Worm (Caenorhabditis elegans): ENCODE measurements around the gene efn-4.

efn-4 gene

ce11 chrIV:606055-606454 is 47.0 kb downstream of the efn-4 start, which contains the start of gene inx-18:
inx-18 (plus strand) TSS chrIV:606355.
- TF ChIP-seq him-1 (tag; optimal IDR thresholded peaks at IDR 0.05) = no peak
- no peak for TF ChIP-seq dao-5 (tag; optimal IDR thresholded peaks at IDR 0.05)
- TF ChIP-seq W03F9.2 (tag; optimal IDR thresholded peaks at IDR 0.05) = no peak

DNA sequence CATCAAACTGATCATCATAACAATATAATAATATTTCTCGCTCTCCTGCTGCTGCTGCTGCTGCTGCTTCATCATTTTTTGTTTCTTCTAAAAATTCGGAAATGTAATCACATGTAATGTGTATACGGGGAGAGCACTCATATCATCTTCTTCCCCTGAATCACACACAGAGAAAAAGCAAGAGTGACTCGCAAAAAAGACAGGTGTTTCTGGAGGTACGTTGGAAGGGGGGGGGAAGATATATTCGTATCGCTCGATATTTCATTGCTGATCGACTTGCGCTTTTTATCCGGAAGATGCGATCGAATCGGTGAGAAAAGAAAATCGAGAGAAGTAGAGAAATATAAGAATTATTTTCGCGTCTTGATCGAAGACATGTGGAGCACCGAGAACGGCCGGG is 48.6 kb downstream of the efn-4 start:
- TF ChIP-seq W03F9.2 (tag; optimal IDR thresholded peaks at IDR 0.05) (no peak), dao-5 (tag; optimal IDR thresholded peaks at IDR 0.05) (no peak), him-1 (tag; optimal IDR thresholded peaks at IDR 0.05) (no peak)

DNA sequence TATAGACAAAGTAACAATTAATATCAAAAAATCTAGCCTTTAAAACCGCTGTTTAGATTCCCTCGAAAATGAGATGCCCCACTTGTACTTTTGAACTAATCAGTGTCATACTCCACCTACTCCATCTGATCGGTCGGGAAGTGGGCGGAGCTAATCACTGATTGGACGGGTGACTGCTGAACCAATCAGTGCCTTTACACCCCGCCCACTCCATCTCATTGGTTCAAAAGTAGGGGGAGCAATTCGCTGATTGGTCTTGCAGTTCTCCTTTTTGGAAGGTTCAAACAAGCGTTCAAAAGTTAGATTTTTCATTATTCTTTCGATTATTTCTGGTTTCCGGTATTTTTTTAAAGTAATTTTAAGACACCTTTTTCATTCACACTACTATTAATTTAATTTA is 54.1 kb downstream of the efn-4 start:
- TF ChIP-seq dao-5 (tag; optimal IDR thresholded peaks at IDR 0.05) (no peak), him-1 (tag; optimal IDR thresholded peaks at IDR 0.05) (no peak)

DNA sequence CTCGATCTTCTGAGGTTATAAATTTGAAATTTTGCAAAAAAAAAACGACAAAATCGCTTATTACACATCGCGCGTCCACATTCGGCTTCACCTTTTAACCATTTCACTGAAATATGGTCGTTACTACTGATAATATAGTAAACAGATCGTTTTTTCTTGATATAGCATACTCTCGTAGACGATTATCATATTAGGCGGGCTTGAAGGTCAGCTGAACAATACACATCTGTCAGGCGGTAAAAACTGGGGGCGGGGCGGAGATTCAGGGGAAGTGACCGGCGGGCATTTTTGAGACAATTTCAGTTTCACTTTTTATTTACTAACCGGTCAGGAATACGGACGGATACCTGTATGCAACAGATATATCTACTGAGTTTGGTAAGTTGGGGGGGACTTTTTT is 56.2 kb downstream of the efn-4 start, which contains the start of gene C18H7.1:
C18H7.1 (plus strand) TSS at position 301 of the 400 bp plus-strand sequence.
- TF ChIP-seq him-1 (tag; optimal IDR thresholded peaks at IDR 0.05) (no peak), W03F9.2 (tag; optimal IDR thresholded peaks at IDR 0.05) (no peak), dao-5 (tag; optimal IDR thresholded peaks at IDR 0.05) (no peak)
